Worm (Caenorhabditis elegans): ENCODE data around the gene T19C3.6.

- TF ChIP-seq ztf-16 (tag; optimal IDR thresholded peaks at IDR 0.05) (no peak), K09A11.1 (tag; optimal IDR thresholded peaks at IDR 0.05; ENCODE audit: insufficient read depth) (no peak), ttx-3 (tag; optimal IDR thresholded peaks at IDR 0.05) (no peak)
These were observed 10.4 kb upstream of the T19C3.6 start, which contains the start of gene W06E11.1 for ce11 chrIII:641759-642158.
